Worm (Caenorhabditis elegans) whole organism, late embryonic: ENCODE results near the gene F54F7.10.

ENCODE experiments used
- C38D4.7 ChIP-seq: fragments of 200-800 bp; sonication (Bioruptor generic); optimal IDR thresholded peaks from 2 replicates; lab custom pipeline; 2018; ENCODE audit warnings: mild to moderate bottlenecking, missing genetic modification characterization, moderate library complexity, missing compliant biosample characterization
- F13H6.1 ChIP-seq: sonication (generic microtip); optimal IDR thresholded peaks from 2 replicates; lab custom pipeline; 2016; ENCODE audit warnings: missing genetic modification characterization, missing compliant biosample characterization
- K02D7.2 ChIP-seq: sonication (generic microtip); optimal IDR thresholded peaks from 2 replicates; lab custom pipeline; 2017; ENCODE audit warnings: mild to moderate bottlenecking, missing genetic modification characterization, missing compliant biosample characterization
- ceh-24 ChIP-seq: sonication (generic microtip); optimal IDR thresholded peaks from 2 replicates; lab custom pipeline; 2016; ENCODE audit warnings: mild to moderate bottlenecking, missing genetic modification characterization, missing compliant biosample characterization
- ets-4 ChIP-seq: sonication (generic microtip); optimal IDR thresholded peaks from 2 replicates; lab custom pipeline; 2016; ENCODE audit warnings: missing genetic modification characterization, missing compliant biosample characterization
- fax-1 ChIP-seq: sonication (generic microtip); optimal IDR thresholded peaks from 2 replicates; lab custom pipeline; 2016; ENCODE audit warnings: missing genotype, missing genetic modification characterization, missing compliant biosample characterization
- fkh-6 ChIP-seq: sonication (generic microtip); optimal IDR thresholded peaks from 2 replicates; lab custom pipeline; 2016; ENCODE audit warnings: missing genetic modification characterization, missing compliant biosample characterization
- hlh-13 ChIP-seq: fragments of 200-800 bp; sonication (Bioruptor generic); optimal IDR thresholded peaks from 2 replicates; lab custom pipeline; 2018; ENCODE audit warnings: mild to moderate bottlenecking, missing genetic modification characterization, missing compliant biosample characterization
- hlh-15 ChIP-seq: sonication (generic microtip); optimal IDR thresholded peaks from 2 replicates; lab custom pipeline; 2016; ENCODE audit warnings: missing genetic modification characterization, missing compliant biosample characterization
- hlh-30 ChIP-seq: sonication (generic microtip); optimal IDR thresholded peaks from 2 replicates; lab custom pipeline; 2017; ENCODE audit warnings: antibody characterized with exemption, missing genetic modification characterization, missing compliant biosample characterization; ENCODE audit not compliant: insufficient read depth
- hlh-6 ChIP-seq: sonication (generic microtip); optimal IDR thresholded peaks from 2 replicates; lab custom pipeline; 2016; ENCODE audit warnings: missing genotype, missing genetic modification characterization, missing compliant biosample characterization
- madf-2 ChIP-seq: sonication (generic microtip); optimal IDR thresholded peaks from 2 replicates; lab custom pipeline; 2017; ENCODE audit warnings: missing genetic modification characterization, missing compliant biosample characterization
- nhr-11 ChIP-seq: fragments of 150-350 bp; optimal IDR thresholded peaks from 2 replicates; lab custom pipeline; 2014; ENCODE audit warnings: missing biosample characterization, missing genetic modification characterization
- nhr-232 ChIP-seq: sonication (generic microtip); optimal IDR thresholded peaks from 2 replicates; lab custom pipeline; 2016; ENCODE audit warnings: missing genetic modification characterization, missing compliant biosample characterization
- pag-3 ChIP-seq: sonication (generic microtip); optimal IDR thresholded peaks from 2 replicates; lab custom pipeline; 2016; ENCODE audit warnings: missing compliant biosample characterization, missing genetic modification characterization, borderline replicate concordance

The F54F7.10 gene

ce11 chrX:11913824-11914223 lies 50.4 kb downstream of the F54F7.10 start, which contains the start of gene Y62H9A.12:
Gene Y62H9A.12 (plus strand): TSS chrX:11914124.
- TF ChIP-seq madf-2 (tag; lab: Kevin White, UChicago) = no peak
- no peak for TF ChIP-seq fkh-6 (tag; lab: Kevin White, UChicago)
- TF ChIP-seq K02D7.2 (tag; lab: Kevin White, UChicago) = no peak
- TF ChIP-seq ceh-24 (tag; lab: Kevin White, UChicago) = no peak
- TF ChIP-seq F13H6.1 (tag; lab: Kevin White, UChicago) = no peak
- no peak for TF ChIP-seq nhr-232 (tag; lab: Kevin White, UChicago)
- TF ChIP-seq C38D4.7 (GFP tag; lab: Kevin White, UChicago) = no peak
- TF ChIP-seq nhr-11 (tag; lab: Kevin White, UChicago) = no peak
- no peak for TF ChIP-seq hlh-15 (tag; lab: Kevin White, UChicago)
- no peak for TF ChIP-seq ets-4 (tag; lab: Kevin White, UChicago)
- TF ChIP-seq pag-3 (tag; lab: Kevin White, UChicago) = no peak
- no peak for TF ChIP-seq hlh-13
- TF ChIP-seq hlh-30 (tag; lab: Kevin White, UChicago) = no peak
- no peak for TF ChIP-seq fax-1
- TF ChIP-seq hlh-6 (tag; lab: Kevin White, UChicago) = no peak
